Worm (Caenorhabditis elegans) whole organism, early embryonic: ENCODE data around the gene C05D11.8.

ENCODE experiments used
- ama-1 ChIP-seq: fragments of 150-350 bp; optimal IDR thresholded peaks from 2 replicates; lab custom pipeline; 2014
- ceh-13 ChIP-seq: fragments of 200-800 bp; sonication (Bioruptor generic); optimal IDR thresholded peaks from 2 replicates; lab custom pipeline; 2018; ENCODE audit warnings: mild to moderate bottlenecking, missing genetic modification characterization, missing compliant biosample characterization
- ceh-36 ChIP-seq: sonication (generic microtip); optimal IDR thresholded peaks from 2 replicates; lab custom pipeline; 2016; ENCODE audit warnings: missing genetic modification characterization, inconsistent platforms, missing compliant biosample characterization
- hmbx-1 ChIP-seq: sonication (generic microtip); optimal IDR thresholded peaks from 2 replicates; lab custom pipeline; 2016; ENCODE audit warnings: mild to moderate bottlenecking, missing genetic modification characterization, missing compliant biosample characterization
- hnd-1 ChIP-seq: sonication (generic microtip); optimal IDR thresholded peaks from 2 replicates; lab custom pipeline; 2016; ENCODE audit warnings: missing genetic modification characterization, missing compliant biosample characterization
- pes-1 ChIP-seq: fragments of 200-800 bp; sonication (Bioruptor generic); IDR thresholded peaks from 2 replicates; pipeline ENCODE4 v1.3.6; 2022; ENCODE audit warnings: missing genetic modification reagents, missing genetic modification characterization, missing compliant biosample characterization
- sea-1 ChIP-seq: fragments of 200-800 bp; sonication (Bioruptor generic); conservative IDR thresholded peaks from 2 replicates; pipeline ENCODE4 v1.3.6; 2022; ENCODE audit warnings: missing genetic modification characterization, missing compliant biosample characterization

DNA sequence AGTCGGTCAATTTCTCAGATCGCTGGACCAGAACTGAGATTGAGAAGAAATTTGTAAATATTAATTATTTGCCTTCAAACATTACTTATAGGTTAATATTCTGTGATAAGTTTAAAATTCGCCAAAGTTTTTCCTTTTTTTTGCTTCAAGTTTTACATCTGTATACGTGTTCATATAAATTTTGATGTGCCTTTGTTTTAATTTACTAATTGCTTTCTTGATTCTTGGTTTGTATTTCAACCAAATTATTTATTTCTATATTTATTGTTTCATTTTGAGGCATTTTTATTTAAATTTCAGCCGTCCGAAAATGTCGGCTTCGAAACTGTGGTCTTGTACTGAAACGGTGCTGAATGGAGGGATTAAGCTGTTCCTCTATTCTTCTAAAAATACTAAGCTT, 9.2 kb upstream of the C05D11.8 start, which contains the start of gene C05D11.1:
- TF ChIP-seq ama-1 (lab: Kevin White, UChicago) (no peak), sea-1 (no peak), ceh-13 (GFP tag; lab: Kevin White, UChicago) (no peak), pes-1 (no peak), hnd-1 (tag; lab: Kevin White, UChicago) (no peak), ceh-36 (tag; lab: Kevin White, UChicago) (no peak), hmbx-1 (tag; lab: Kevin White, UChicago) (no peak)
